Worm (Caenorhabditis elegans) whole organism, mixed stage, embryonic: Measurements from ENCODE around the gene rep-1.

ENCODE experiments used
- lsy-2 ChIP-seq: fragments of 150-350 bp; optimal IDR thresholded peaks from 2 replicates; lab custom pipeline; 2014; ENCODE audit warnings: missing biosample characterization, missing genetic modification characterization
- sem-2 ChIP-seq: fragments of 200-800 bp; sonication (Bioruptor generic); optimal IDR thresholded peaks from 2 replicates; lab custom pipeline; 2018; ENCODE audit warnings: mild to moderate bottlenecking, missing genetic modification characterization, missing compliant biosample characterization
- snpc-4 ChIP-seq: fragments of 150-350 bp; optimal IDR thresholded peaks from 2 replicates; lab custom pipeline; 2014; ENCODE audit warnings: missing biosample characterization, missing genetic modification characterization
- sptf-1 ChIP-seq: sonication (generic microtip); optimal IDR thresholded peaks from 2 replicates; lab custom pipeline; 2017; ENCODE audit warnings: mild to moderate bottlenecking, missing genetic modification characterization, moderate library complexity, missing compliant biosample characterization
- unc-62 ChIP-seq: fragments of 150-350 bp; optimal IDR thresholded peaks from 2 replicates; lab custom pipeline; 2014; ENCODE audit warnings: missing biosample characterization, missing genetic modification reagents, missing genetic modification characterization
- ztf-11 ChIP-seq: fragments of 150-350 bp; optimal IDR thresholded peaks from 2 replicates; lab custom pipeline; 2014; ENCODE audit warnings: missing biosample characterization, missing genetic modification characterization

ce11 chrIII:1603776-1604175 is 33.7 kb downstream of the rep-1 start:
- no peak for TF ChIP-seq sem-2 (GFP tag; lab: Kevin White, UChicago)
- no peak for TF ChIP-seq snpc-4 (tag; lab: Kevin White, UChicago)
- TF ChIP-seq lsy-2 (tag; lab: Kevin White, UChicago): no peak
- TF ChIP-seq ztf-11: no peak
- no peak for TF ChIP-seq sptf-1
- no peak for TF ChIP-seq unc-62 (GFP tag; lab: Kevin White, UChicago)
